Fruit fly (Drosophila melanogaster) whole organism, embryonic: ENCODE results near the gene CG15517.

Experiments
- ATbp ChIP-seq: fragments of 200-800 bp; sonication (Bioruptor generic); optimal IDR thresholded peaks from 2 replicates; lab custom pipeline; 2017; ENCODE audit warnings: missing biosample characterization, mild to moderate bottlenecking, missing genetic modification characterization, missing genetic modification reagents
- Abd-B ChIP-seq: fragments of 200-800 bp; sonication (Bioruptor generic); optimal IDR thresholded peaks from 2 replicates; lab custom pipeline; 2018; ENCODE audit warnings: missing biosample characterization, mild to moderate bottlenecking, missing genetic modification characterization, moderate library complexity
- Atf3 ChIP-seq: fragments of 200-800 bp; sonication (Bioruptor generic); optimal IDR thresholded peaks from 3 replicates; lab custom pipeline; 2016; ENCODE audit warnings: missing biosample characterization, missing genetic modification characterization
- Awh ChIP-seq: fragments of 200-800 bp; sonication (Bioruptor generic); IDR thresholded peaks from 2 replicates; pipeline ENCODE4, ENCODE4 v1.3.6; 2022; ENCODE audit warnings: missing biosample characterization, missing genetic modification characterization
- CG10431 ChIP-seq: fragments of 200-800 bp; sonication (Bioruptor generic); optimal IDR thresholded peaks from 3 replicates; lab custom pipeline; 2018; ENCODE audit warnings: missing biosample characterization, mild to moderate bottlenecking, missing genetic modification characterization
- CG10543 ChIP-seq: fragments of 200-800 bp; sonication (Bioruptor generic); optimal IDR thresholded peaks from 3 replicates; lab custom pipeline; 2017; ENCODE audit warnings: missing biosample characterization, mild to moderate bottlenecking, missing genetic modification characterization, moderate library complexity
- CG11085 ChIP-seq: fragments of 200-800 bp; sonication (Bioruptor generic); IDR thresholded peaks from 2 replicates; pipeline ENCODE4 v1.3.6; 2022; ENCODE audit warnings: missing biosample characterization, missing genetic modification characterization
- CG11560 ChIP-seq: fragments of 200-800 bp; sonication (Bioruptor generic); IDR thresholded peaks from 3 replicates; pipeline ENCODE4 v1.3.6; 2022; ENCODE audit warnings: missing biosample characterization, missing genetic modification characterization
- CG12769 ChIP-seq: fragments of 200-800 bp; sonication (Bioruptor generic); optimal IDR thresholded peaks from 2 replicates; lab custom pipeline; 2019; ENCODE audit warnings: missing biosample characterization, mild to moderate bottlenecking, missing genetic modification characterization, moderate library complexity
- CG14710 ChIP-seq: fragments of 200-800 bp; sonication (Bioruptor generic); optimal IDR thresholded peaks from 3 replicates; lab custom pipeline; 2019; ENCODE audit warnings: missing biosample characterization, mild to moderate bottlenecking, missing genetic modification characterization, moderate library complexity
- CG18262 ChIP-seq: fragments of 200-800 bp; optimal IDR thresholded peaks from 3 replicates; lab custom pipeline; 2019; ENCODE audit warnings: missing biosample characterization, mild to moderate bottlenecking, missing genetic modification characterization, moderate library complexity
- CG2120 ChIP-seq: fragments of 200-800 bp; sonication (Bioruptor generic); optimal IDR thresholded peaks from 3 replicates; lab custom pipeline; 2016; ENCODE audit warnings: missing biosample characterization, missing genetic modification characterization
- CG2129 ChIP-seq: fragments of 200-800 bp; sonication (Bioruptor generic); IDR thresholded peaks from 2 replicates; pipeline ENCODE4 v1.3.6; 2022; ENCODE audit warnings: missing biosample characterization, missing genetic modification characterization; ENCODE audit not compliant: partially characterized antibody
- CG30020 ChIP-seq: fragments of 200-800 bp; optimal IDR thresholded peaks from 2 replicates; lab custom pipeline; 2019; ENCODE audit warnings: missing biosample characterization, mild to moderate bottlenecking, missing genetic modification characterization, moderate library complexity
- CG30431 ChIP-seq: fragments of 200-800 bp; sonication (Bioruptor generic); optimal IDR thresholded peaks from 2 replicates; lab custom pipeline; 2017; ENCODE audit warnings: missing biosample characterization, missing genetic modification characterization
- CG4707 ChIP-seq: fragments of 200-800 bp; sonication (Bioruptor generic); optimal IDR thresholded peaks from 2 replicates; lab custom pipeline; 2018; ENCODE audit warnings: missing biosample characterization, mild to moderate bottlenecking, missing genetic modification characterization, moderate library complexity
- CG4730 ChIP-seq: fragments of 200-800 bp; sonication (Bioruptor generic); IDR thresholded peaks from 2 replicates; pipeline ENCODE4 v1.3.6; 2022; ENCODE audit warnings: missing biosample characterization, missing genetic modification characterization
- CG6654 ChIP-seq: fragments of 200-800 bp; sonication (Bioruptor generic); optimal IDR thresholded peaks from 2 replicates; lab custom pipeline; 2017; ENCODE audit warnings: missing biosample characterization, mild to moderate bottlenecking, missing genetic modification characterization
- CG6689 ChIP-seq: fragments of 200-800 bp; sonication (Bioruptor generic); IDR thresholded peaks from 2 replicates; pipeline ENCODE4 v1.3.6; 2022; ENCODE audit warnings: missing biosample characterization, missing genetic modification characterization
- CG7963 ChIP-seq: fragments of 200-800 bp; sonication (Bioruptor generic); IDR thresholded peaks from 3 replicates; pipeline ENCODE4 v1.3.6; 2022; ENCODE audit warnings: missing biosample characterization, missing genetic modification characterization; ENCODE audit not compliant: partially characterized antibody
- CG8281 ChIP-seq: fragments of 200-800 bp; sonication (Bioruptor generic); optimal IDR thresholded peaks from 2 replicates; lab custom pipeline; 2018; ENCODE audit warnings: missing biosample characterization, mild to moderate bottlenecking, missing genetic modification characterization, moderate library complexity
- CG9437 ChIP-seq: fragments of 200-800 bp; sonication (Bioruptor generic); optimal IDR thresholded peaks from 2 replicates; lab custom pipeline; 2018; ENCODE audit warnings: missing biosample characterization, mild to moderate bottlenecking, missing genetic modification characterization
- CG9932 ChIP-seq: fragments of 200-800 bp; sonication (Bioruptor generic); IDR thresholded peaks from 2 replicates; pipeline ENCODE4 v1.3.6; 2022; ENCODE audit warnings: missing biosample characterization, missing genetic modification characterization
- CHES-1-like ChIP-seq: fragments of 200-800 bp; sonication (Bioruptor generic); optimal IDR thresholded peaks from 2 replicates; lab custom pipeline; 2016; ENCODE audit warnings: missing biosample characterization, missing genetic modification characterization
- D19A ChIP-seq: fragments of 200-800 bp; optimal IDR thresholded peaks from 3 replicates; lab custom pipeline; 2019; ENCODE audit warnings: missing biosample characterization, mild to moderate bottlenecking, missing genetic modification characterization, moderate library complexity
- Dref ChIP-seq: fragments of 200-800 bp; sonication (Bioruptor generic); IDR thresholded peaks from 2 replicates; pipeline ENCODE4 v1.3.6; 2022; ENCODE audit warnings: missing biosample characterization, missing genetic modification characterization
- Eip74EF ChIP-seq, 2 experiments: fragments of 200-800 bp in 1 of 2; fragments of >200 bp in 1 of 2; sonication (Bioruptor generic) in 1 of 2; optimal IDR thresholded peaks; 2 replicates each; lab custom pipeline; 2017 to 2019; ENCODE audit warnings: missing biosample characterization in 2 of 2, missing genetic modification characterization in 2 of 2, mild to moderate bottlenecking in 1 of 2, moderate library complexity in 1 of 2
- Fer2 ChIP-seq: fragments of 200-800 bp; sonication (Bioruptor generic); optimal IDR thresholded peaks from 2 replicates; lab custom pipeline; 2018; ENCODE audit warnings: missing biosample characterization, mild to moderate bottlenecking, missing genetic modification characterization, moderate library complexity
- H15 ChIP-seq: fragments of 200-800 bp; sonication (Bioruptor generic); IDR thresholded peaks from 3 replicates; pipeline ENCODE4 v1.3.6; 2022; ENCODE audit warnings: missing biosample characterization, missing genetic modification characterization
- Hsf ChIP-seq: fragments of 200-800 bp; sonication (Bioruptor generic); optimal IDR thresholded peaks from 3 replicates; lab custom pipeline; 2016; ENCODE audit warnings: missing biosample characterization, missing genetic modification characterization
- Lim3 ChIP-seq: fragments of 200-800 bp; sonication (Bioruptor generic); IDR thresholded peaks from 2 replicates; pipeline ENCODE4 v1.3.6; 2022; ENCODE audit warnings: missing biosample characterization, missing genetic modification characterization
- MBD-R2 ChIP-seq: fragments of 200-800 bp; sonication (Bioruptor generic); IDR thresholded peaks from 2 replicates; pipeline ENCODE4 v1.3.6; 2022; ENCODE audit warnings: missing biosample characterization, missing genetic modification characterization
- Mad ChIP-seq: fragments of 200-800 bp; sonication (Bioruptor generic); optimal IDR thresholded peaks from 2 replicates; lab custom pipeline; 2016; ENCODE audit warnings: missing biosample characterization, missing genetic modification characterization
- Nf-YB ChIP-seq: fragments of 200-800 bp; sonication (Bioruptor generic); optimal IDR thresholded peaks from 3 replicates; lab custom pipeline; 2019; ENCODE audit warnings: missing biosample characterization, mild to moderate bottlenecking, missing genetic modification characterization, moderate library complexity
- Rfx ChIP-seq: fragments of 200-800 bp; sonication (Bioruptor generic); IDR thresholded peaks from 2 replicates; pipeline ENCODE4 v1.3.6; 2022; ENCODE audit warnings: missing biosample characterization, missing genetic modification characterization
- Spps ChIP-seq: fragments of 200-800 bp; sonication (Bioruptor generic); optimal IDR thresholded peaks from 2 replicates; lab custom pipeline; 2018; ENCODE audit warnings: missing biosample characterization, mild to moderate bottlenecking, missing genetic modification characterization
- Trl ChIP-seq, 3 experiments: fragments of >200 bp in 2 of 3; fragments of 200-800 bp in 1 of 3; sonication (Bioruptor generic) in 1 of 3; optimal IDR thresholded peaks; 2 replicates in 1 of 3; 3 replicates in 2 of 3; lab custom pipeline; 2016 to 2017; ENCODE audit warnings: missing biosample characterization in 1 of 3, missing genetic modification characterization in 1 of 3
- ara ChIP-seq: fragments of 200-800 bp; sonication (Bioruptor generic); IDR thresholded peaks from 2 replicates; pipeline ENCODE4 v1.3.6; 2022; ENCODE audit warnings: missing biosample characterization, missing genetic modification characterization
- ash1 ChIP-seq: fragments of 200-800 bp; sonication (Bioruptor generic); optimal IDR thresholded peaks from 2 replicates; lab custom pipeline; 2018; ENCODE audit warnings: missing biosample characterization, mild to moderate bottlenecking, missing genetic modification characterization
- exex ChIP-seq: fragments of 200-800 bp; sonication (Bioruptor generic); optimal IDR thresholded peaks from 4 replicates; lab custom pipeline; 2018; ENCODE audit warnings: missing biosample characterization, mild to moderate bottlenecking, missing genetic modification characterization, moderate library complexity
- hth ChIP-seq: fragments of >200 bp; optimal IDR thresholded peaks from 2 replicates; lab custom pipeline; 2017; ENCODE audit warnings: inconsistent platforms
- inv ChIP-seq: fragments of 200-800 bp; sonication (Bioruptor generic); IDR thresholded peaks from 2 replicates; pipeline ENCODE4 v1.3.6; 2022; ENCODE audit warnings: missing biosample characterization, missing genetic modification characterization; ENCODE audit not compliant: partially characterized antibody
- lov ChIP-seq, 2 experiments: fragments of 200-800 bp in 1 of 2; fragments of >200 bp in 1 of 2; sonication (Bioruptor generic) in 1 of 2; IDR thresholded peaks in 1 of 2; optimal IDR thresholded peaks in 1 of 2; 2 replicates in 1 of 2; 3 replicates in 1 of 2; pipeline versions ENCODE4 v1.3.6 to Lab custom; 2017 to 2022; ENCODE audit warnings: missing biosample characterization in 1 of 2, missing genetic modification characterization in 1 of 2
- nau ChIP-seq: fragments of 200-800 bp; sonication (Bioruptor generic); optimal IDR thresholded peaks from 3 replicates; lab custom pipeline; 2017; ENCODE audit warnings: missing biosample characterization, mild to moderate bottlenecking, missing genetic modification characterization, missing genetic modification reagents
- nerfin-2 ChIP-seq: fragments of 200-800 bp; sonication (Bioruptor generic); IDR thresholded peaks from 2 replicates; pipeline ENCODE4 v1.3.6; 2022; ENCODE audit warnings: missing biosample characterization, missing genetic modification characterization; ENCODE audit not compliant: partially characterized antibody
- ranshi ChIP-seq: fragments of 200-800 bp; sonication (Bioruptor generic); IDR thresholded peaks from 2 replicates; pipeline ENCODE4 v1.3.6; 2022; ENCODE audit warnings: missing biosample characterization, missing genetic modification characterization
- sima ChIP-seq: fragments of 200-800 bp; sonication (Bioruptor generic); optimal IDR thresholded peaks from 2 replicates; lab custom pipeline; 2016; ENCODE audit warnings: missing biosample characterization, missing genetic modification characterization
- slou ChIP-seq: fragments of 200-800 bp; sonication (Bioruptor generic); optimal IDR thresholded peaks from 3 replicates; lab custom pipeline; 2016; ENCODE audit warnings: missing biosample characterization, missing genetic modification characterization
- slp2 ChIP-seq: fragments of 200-800 bp; sonication (Bioruptor generic); optimal IDR thresholded peaks from 2 replicates; lab custom pipeline; 2016; ENCODE audit warnings: missing biosample characterization, missing genetic modification characterization
- sr ChIP-seq: fragments of 200-800 bp; sonication (Bioruptor generic); IDR thresholded peaks from 3 replicates; pipeline ENCODE4 v1.3.6; 2022; ENCODE audit warnings: missing biosample characterization, missing genetic modification characterization

The CG15517 gene

dm6 chr3R:29859763-29860162 is 43.9 kb downstream of the CG15517 start (continued):
- no peak for TF ChIP-seq sima (GFP tag; lab: Kevin White, UChicago)
- TF ChIP-seq CHES-1-like (GFP tag; lab: Kevin White, UChicago): peak; percentile 39
- no peak for TF ChIP-seq sr
- peak; percentile 74 for TF ChIP-seq CG2120
- peak; percentile 55 for TF ChIP-seq CG4707
- peak; percentile 32 for TF ChIP-seq Hsf (GFP tag; lab: Kevin White, UChicago)
- TF ChIP-seq hth (lab: Kevin White, UChicago): no peak
- no peak for TF ChIP-seq CG30020 (tag; lab: Kevin White, UChicago)
- TF ChIP-seq CG8281: no peak
- peak; percentile 5 for TF ChIP-seq Spps (tag; lab: Kevin White, UChicago)
- no peak for TF ChIP-seq H15 (GFP tag; lab: Robert Waterston, UW)
- TF ChIP-seq Awh (GFP tag; lab: Robert Waterston, UW): no peak
- TF ChIP-seq nerfin-2: peak; percentile 58; the same call in 1 of the 2 replicates
- TF ChIP-seq nau (GFP tag; lab: Kevin White, UChicago): no peak
- no peak for TF ChIP-seq D19A
- no peak for TF ChIP-seq Atf3 (GFP tag; lab: Kevin White, UChicago)
- TF ChIP-seq CG10543 (GFP tag; lab: Kevin White, UChicago): peak; percentile 42
- no peak for TF ChIP-seq CG4730 (GFP tag; lab: Robert Waterston, UW)
- no peak for TF ChIP-seq Eip74EF (GFP tag; optimal IDR thresholded peaks at IDR 0.05; lab: Kevin White, UChicago)
- no peak for TF ChIP-seq exex (tag; lab: Kevin White, UChicago)
- TF ChIP-seq CG2129: no peak
- TF ChIP-seq Lim3 (GFP tag; lab: Robert Waterston, UW): no peak
- no peak for TF ChIP-seq ara
- no peak for TF ChIP-seq slp2
- no peak for TF ChIP-seq lov (optimal IDR thresholded peaks at IDR 0.05; lab: Kevin White, UChicago)
- TF ChIP-seq lov (GFP tag; IDR thresholded peaks at IDR 0.05; lab: Robert Waterston, UW): no peak
- peak; percentile 81 for TF ChIP-seq Rfx (GFP tag; lab: Robert Waterston, UW)
- peak; percentile 78 for TF ChIP-seq CG14710 (tag; lab: Kevin White, UChicago)
- TF ChIP-seq CG30431: no peak
- no peak for TF ChIP-seq CG6689
- TF ChIP-seq CG18262 (tag; lab: Kevin White, UChicago): peak; percentile 32
- TF ChIP-seq CG11560 (tag; lab: Robert Waterston, UW): no peak
- no peak for TF ChIP-seq CG11085
- TF ChIP-seq Dref (GFP tag; lab: Robert Waterston, UW): peak; percentile 76
- TF ChIP-seq Abd-B (GFP tag; lab: Kevin White, UChicago): no peak
- TF ChIP-seq Trl (optimal IDR thresholded peaks at IDR 0.05; lab: Kevin White, UChicago): no peak
- TF ChIP-seq Trl (GFP tag; optimal IDR thresholded peaks at IDR 0.05; lab: Kevin White, UChicago): peak; percentile 4
- TF ChIP-seq CG12769 (tag; lab: Kevin White, UChicago): no peak
- no peak for TF ChIP-seq ash1 (GFP tag; lab: Kevin White, UChicago)
- TF ChIP-seq CG10431 (GFP tag; lab: Kevin White, UChicago): no peak
- no peak for TF ChIP-seq ATbp
- TF ChIP-seq CG7963 (GFP tag; lab: Robert Waterston, UW): no peak; the same call in 2 of the 3 replicates
- peak; percentile 68 for TF ChIP-seq MBD-R2 (GFP tag; lab: Robert Waterston, UW)
- no peak for TF ChIP-seq slou (GFP tag; lab: Kevin White, UChicago)
- peak; percentile 59 for TF ChIP-seq CG9932 (GFP tag; lab: Robert Waterston, UW)
- TF ChIP-seq CG6654 (GFP tag; lab: Kevin White, UChicago): no peak
- no peak for TF ChIP-seq Nf-YB (GFP tag; lab: Kevin White, UChicago)
- no peak for TF ChIP-seq Fer2 (tag; lab: Kevin White, UChicago)
- TF ChIP-seq ranshi: peak; percentile 43; the same call in 1 of the 2 replicates
- TF ChIP-seq Mad: peak; percentile 16
- no peak for TF ChIP-seq inv (GFP tag; lab: Robert Waterston, UW)
- TF ChIP-seq CG9437 (GFP tag; lab: Kevin White, UChicago): peak; percentile 3
